Fruit fly (Drosophila melanogaster): ENCODE data around the gene CG12725.

CG12725 gene

dm6 chrX:13391174-13392040 lies 11.3 kb downstream of the CG12725 start (continued):
- TF ChIP-seq CG1832 (GFP tag; optimal IDR thresholded peaks at IDR 0.05) = no peak
- TF ChIP-seq H15 (GFP tag; IDR thresholded peaks at IDR 0.05) = 0 out of 3 replicates have a peak, but pooled peaks have one; percentile 38
- no peak for TF ChIP-seq Dfd (GFP tag; optimal IDR thresholded peaks at IDR 0.05)
- peak; percentile 60 for TF ChIP-seq CG4404 (GFP tag; IDR thresholded peaks at IDR 0.05)
- no peak for TF ChIP-seq CG32772 (GFP tag; IDR thresholded peaks at IDR 0.05)
- TF ChIP-seq gsb-n (tag; optimal IDR thresholded peaks at IDR 0.05) = no peak
- TF ChIP-seq Xbp1 (GFP tag; optimal IDR thresholded peaks at IDR 0.05) = peak; percentile 44
- TF ChIP-seq HLH54F (GFP tag; optimal IDR thresholded peaks at IDR 0.05) = peak; percentile 78
- no peak for TF ChIP-seq CG8924 (tag; optimal IDR thresholded peaks at IDR 0.05)
- peak; percentile 73 for TF ChIP-seq al (GFP tag; IDR thresholded peaks at IDR 0.05)
- peak; percentile 65 for TF ChIP-seq grau (tag; optimal IDR thresholded peaks at IDR 0.05)
- TF ChIP-seq CG13775 (GFP tag; optimal IDR thresholded peaks at IDR 0.05) = peak; percentile 54
- no peak for TF ChIP-seq sim (GFP tag; IDR thresholded peaks at IDR 0.05)
- no peak for TF ChIP-seq lola (GFP tag; optimal IDR thresholded peaks at IDR 0.05)
- TF ChIP-seq Aef1 (GFP tag; IDR thresholded peaks at IDR 0.05) = no peak
- TF ChIP-seq CG14050 (GFP tag; IDR thresholded peaks at IDR 0.05) = no peak; the same call in 2 of the 3 replicates
- TF ChIP-seq CG6791 (GFP tag; IDR thresholded peaks at IDR 0.05; ENCODE audit: partially characterized antibody) = no peak
- TF ChIP-seq Pdp1 (GFP tag; optimal IDR thresholded peaks at IDR 0.05) = peak in 1 of 2 experiments; percentile 55
- no peak for TF ChIP-seq knrl (GFP tag; IDR thresholded peaks at IDR 0.05; ENCODE audit: partially characterized antibody)
- peak; percentile 27 for TF ChIP-seq crc (GFP tag; optimal IDR thresholded peaks at IDR 0.05)
- no peak for TF ChIP-seq CG2199 (GFP tag; IDR thresholded peaks at IDR 0.05)
- no peak for TF ChIP-seq ewg (GFP tag; optimal IDR thresholded peaks at IDR 0.05)
- no peak for TF ChIP-seq toy (GFP tag; IDR thresholded peaks at IDR 0.05)
- TF ChIP-seq sisA (GFP tag; IDR thresholded peaks at IDR 0.05) = no peak
- TF ChIP-seq zen2 (GFP tag; IDR thresholded peaks at IDR 0.05; ENCODE audit: partially characterized antibody) = no peak
- TF ChIP-seq zfh2 (GFP tag; optimal IDR thresholded peaks at IDR 0.05) = peak; percentile 86
- TF ChIP-seq Camta (GFP tag; optimal IDR thresholded peaks at IDR 0.05) = no peak
- no peak for TF ChIP-seq wor (GFP tag; IDR thresholded peaks at IDR 0.05)
- TF ChIP-seq CG6854 (GFP tag; optimal IDR thresholded peaks at IDR 0.05) = no peak
- TF ChIP-seq CG2120 (GFP tag; optimal IDR thresholded peaks at IDR 0.05) = peak; percentile 93
- TF ChIP-seq CG13894 (tag; optimal IDR thresholded peaks at IDR 0.05) = no peak
- peak; percentile 15; the same call in 1 of the 3 replicates for TF ChIP-seq tgo (GFP tag; IDR thresholded peaks at IDR 0.05)
- TF ChIP-seq row (GFP tag; IDR thresholded peaks at IDR 0.05) = peak; percentile 50; the same call in 1 of the 3 replicates
- TF ChIP-seq Six4 (GFP tag; optimal IDR thresholded peaks at IDR 0.05) = no peak
- no peak for TF ChIP-seq p53 (GFP tag; optimal IDR thresholded peaks at IDR 0.05)
- TF ChIP-seq H2.0 (GFP tag; IDR thresholded peaks at IDR 0.05) = no peak
- peak; percentile 81 for TF ChIP-seq CG32532 (GFP tag; IDR thresholded peaks at IDR 0.05)
- no peak for TF ChIP-seq CG4360 (GFP tag; IDR thresholded peaks at IDR 0.05)
- TF ChIP-seq ATbp (GFP tag; optimal IDR thresholded peaks at IDR 0.05) = no peak
- no peak for TF ChIP-seq Rx (GFP tag; IDR thresholded peaks at IDR 0.05)
- TF ChIP-seq MTF-1 (GFP tag; optimal IDR thresholded peaks at IDR 0.05; ENCODE audit: borderline replicate concordance) = no peak
- TF ChIP-seq Atf6 (GFP tag; IDR thresholded peaks at IDR 0.05) = peak; percentile 52
- no peak for TF ChIP-seq CG14965 (GFP tag; optimal IDR thresholded peaks at IDR 0.05; ENCODE audit: borderline replicate concordance)
- TF ChIP-seq jigr1 (GFP tag; IDR thresholded peaks at IDR 0.05) = no peak
- TF ChIP-seq Hr78 (GFP tag; optimal IDR thresholded peaks at IDR 0.05) = no peak
- peak; percentile 41 for TF ChIP-seq Bteb2 (GFP tag; optimal IDR thresholded peaks at IDR 0.05)
- TF ChIP-seq trem (tag; optimal IDR thresholded peaks at IDR 0.05) = no peak
- no peak for TF ChIP-seq CG18476 (GFP tag; optimal IDR thresholded peaks at IDR 0.05)
- no peak for TF ChIP-seq h (optimal IDR thresholded peaks at IDR 0.05)
- no peak for TF ChIP-seq CG1647 (GFP tag; optimal IDR thresholded peaks at IDR 0.05)
